Fruit fly (Drosophila melanogaster): Measurements from ENCODE around the gene CG31676.
A peak's percentile ranks its signal among the peaks of the same experiment; 100 is the strongest.

Gene CG31676

DNA sequence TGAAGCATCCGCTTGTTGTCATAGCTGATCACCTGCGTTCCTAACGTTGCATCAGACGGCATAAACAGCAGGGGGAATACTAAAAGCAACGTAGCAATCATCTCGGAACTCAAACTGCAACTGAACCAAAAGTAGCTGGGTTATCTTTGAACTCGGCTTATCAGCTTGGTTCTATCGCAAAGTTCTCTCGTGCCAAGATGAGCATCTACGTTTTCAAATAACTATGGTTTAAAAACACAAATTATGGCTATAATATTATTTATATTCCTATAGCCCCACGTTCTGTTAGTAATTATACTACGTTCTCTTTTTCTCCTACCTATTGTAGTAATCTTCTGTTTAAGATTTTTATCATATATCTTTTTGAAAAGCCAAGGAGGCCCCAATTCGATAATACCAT lies 17.2 kb downstream of the CG31676 start, which contains the start of gene CG14400:
CG14400 (minus strand) TSS at position 101 of the 400 bp plus-strand sequence.
- TF ChIP-seq ovo (GFP tag; optimal IDR thresholded peaks at IDR 0.05) (no peak), cic (GFP tag; optimal IDR thresholded peaks at IDR 0.05) (no peak), pad (GFP tag; optimal IDR thresholded peaks at IDR 0.05) (no peak), tj (GFP tag; optimal IDR thresholded peaks at IDR 0.05) (no peak), Crg-1 (GFP tag; optimal IDR thresholded peaks at IDR 0.05) (no peak), CG1620 (GFP tag; optimal IDR thresholded peaks at IDR 0.05) (no peak), Mnt (GFP tag; optimal IDR thresholded peaks at IDR 0.05) (no peak), kay (GFP tag; ENCODE audit: borderline replicate concordance) (no peak)

DNA sequence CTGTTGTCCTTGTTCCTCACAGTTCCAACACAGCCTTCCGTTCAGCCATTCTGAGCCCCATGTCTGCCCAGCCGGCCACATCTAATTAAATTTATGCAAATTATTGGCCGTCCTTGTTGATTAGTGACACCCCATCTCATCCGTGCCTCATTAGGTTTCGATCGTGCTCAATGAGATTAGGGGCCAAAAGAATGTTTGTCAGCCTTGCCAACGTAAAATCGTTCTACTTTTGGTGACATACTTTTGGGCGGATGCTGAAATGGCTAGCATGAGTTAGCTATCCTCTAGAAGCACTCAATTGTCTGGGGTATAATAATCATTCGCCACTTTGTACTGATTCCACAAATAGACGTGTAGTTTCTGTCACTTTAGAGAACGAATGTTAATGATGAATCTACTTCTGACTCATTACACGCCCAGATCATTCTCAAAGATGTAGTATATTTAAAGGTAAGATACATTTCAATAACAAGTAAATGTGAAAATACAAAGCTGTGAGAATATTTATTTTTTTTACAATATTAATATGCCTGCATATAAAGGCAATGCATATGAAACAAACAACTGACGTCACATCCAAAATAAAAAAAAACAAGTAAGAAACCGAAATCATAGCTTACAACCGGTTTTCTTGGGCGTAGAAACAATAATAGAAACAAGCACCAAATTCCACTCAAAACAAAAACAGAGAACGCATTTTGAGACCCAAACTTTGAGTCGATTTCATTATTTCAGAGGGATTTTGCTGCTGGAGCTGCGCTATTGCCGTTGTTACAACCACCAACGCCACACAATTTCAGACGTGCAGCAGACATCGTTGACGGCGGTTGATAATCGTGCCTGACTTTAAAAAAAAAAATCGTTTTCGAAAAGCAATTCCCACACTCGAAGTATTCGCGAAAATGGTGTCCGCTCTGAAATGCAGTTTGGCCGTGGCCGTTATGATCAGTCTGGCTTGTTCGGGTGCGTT lies 18.1 kb downstream of the CG31676 start, which contains the start of gene bero:
bero (plus strand) TSS at position 325 of the 970 bp plus-strand sequence.
- TF ChIP-seq Mnt (GFP tag; optimal IDR thresholded peaks at IDR 0.05) (no peak), Hr96 (GFP tag; optimal IDR thresholded peaks at IDR 0.05) (no peak), kay (GFP tag; ENCODE audit: borderline replicate concordance) (peak; percentile 96), tj (GFP tag; optimal IDR thresholded peaks at IDR 0.05) (no peak), CG7045 (GFP tag; optimal IDR thresholded peaks at IDR 0.05) (no peak), cnc (optimal IDR thresholded peaks at IDR 0.05) (peak; percentile 53 to 70)

dm6 chr2L:20864764-20865265 lies 24.3 kb downstream of the CG31676 start, which contains the start of gene CG9338:
CG9338 (plus strand) TSS chr2L:20865215.
- TF ChIP-seq CG5204 (GFP tag; optimal IDR thresholded peaks at IDR 0.05), result peak; percentile 82
- TF ChIP-seq CG12768 (GFP tag; optimal IDR thresholded peaks at IDR 0.05), result peak; percentile 88
- TF ChIP-seq cic (GFP tag; optimal IDR thresholded peaks at IDR 0.05), result peak; percentile 63
- TF ChIP-seq toe (GFP tag; optimal IDR thresholded peaks at IDR 0.05), result peak; percentile 73
- TF ChIP-seq pad (GFP tag; optimal IDR thresholded peaks at IDR 0.05), result peak; percentile 78
- peak; percentile 50 for TF ChIP-seq Crg-1 (GFP tag; optimal IDR thresholded peaks at IDR 0.05)
- peak; percentile 81 for TF ChIP-seq CG7101 (tag; optimal IDR thresholded peaks at IDR 0.05)
- peak; percentile 20 for TF ChIP-seq kay (GFP tag; ENCODE audit: borderline replicate concordance)
- TF ChIP-seq ovo (GFP tag; optimal IDR thresholded peaks at IDR 0.05), result no peak
- TF ChIP-seq CG11617 (GFP tag; optimal IDR thresholded peaks at IDR 0.05), result peak; percentile 77
- TF ChIP-seq Mnt (GFP tag; optimal IDR thresholded peaks at IDR 0.05), result peak; percentile 47
- peak; percentile 44 for TF ChIP-seq Clk (GFP tag; optimal IDR thresholded peaks at IDR 0.05)
- no peak for TF ChIP-seq cnc (optimal IDR thresholded peaks at IDR 0.05)
- TF ChIP-seq Hr96 (GFP tag; optimal IDR thresholded peaks at IDR 0.05), result peak; percentile 78
- peak; percentile 73 for TF ChIP-seq CG7045 (GFP tag; optimal IDR thresholded peaks at IDR 0.05)
- peak; percentile 75 for TF ChIP-seq CG14711 (tag; optimal IDR thresholded peaks at IDR 0.05)
- TF ChIP-seq tj (GFP tag; optimal IDR thresholded peaks at IDR 0.05), result peak; percentile 89
- peak; percentile 66 for TF ChIP-seq CG1620 (GFP tag; optimal IDR thresholded peaks at IDR 0.05)
- TF ChIP-seq bab1 (GFP tag; optimal IDR thresholded peaks at IDR 0.05), result peak; percentile 86
- TF ChIP-seq CG33017 (tag; optimal IDR thresholded peaks at IDR 0.05), result peak; percentile 77

dm6 chr2L:20867381-20867780 lies 26.8 kb downstream of the CG31676 start, which contains the start of gene CG31675:
CG31675 (plus strand) TSS chr2L:20867755.
- TF ChIP-seq cic (GFP tag; optimal IDR thresholded peaks at IDR 0.05) (no peak), CG33017 (tag; optimal IDR thresholded peaks at IDR 0.05) (no peak), CG12768 (GFP tag; optimal IDR thresholded peaks at IDR 0.05) (no peak), CG1620 (GFP tag; optimal IDR thresholded peaks at IDR 0.05) (no peak), tj (GFP tag; optimal IDR thresholded peaks at IDR 0.05) (no peak), toe (GFP tag; optimal IDR thresholded peaks at IDR 0.05) (no peak), Clk (GFP tag; optimal IDR thresholded peaks at IDR 0.05) (no peak), kay (GFP tag; ENCODE audit: borderline replicate concordance) (no peak), CG7101 (tag; optimal IDR thresholded peaks at IDR 0.05) (no peak), cnc (optimal IDR thresholded peaks at IDR 0.05) (no peak), Crg-1 (GFP tag; optimal IDR thresholded peaks at IDR 0.05) (no peak), CG11617 (GFP tag; optimal IDR thresholded peaks at IDR 0.05) (no peak), bab1 (GFP tag; optimal IDR thresholded peaks at IDR 0.05) (no peak), CG5204 (GFP tag; optimal IDR thresholded peaks at IDR 0.05) (no peak), Mnt (GFP tag; optimal IDR thresholded peaks at IDR 0.05) (no peak), CG7045 (GFP tag; optimal IDR thresholded peaks at IDR 0.05) (no peak), Hr96 (GFP tag; optimal IDR thresholded peaks at IDR 0.05) (no peak), pad (GFP tag; optimal IDR thresholded peaks at IDR 0.05) (no peak), CG14711 (tag; optimal IDR thresholded peaks at IDR 0.05) (no peak), ovo (GFP tag; optimal IDR thresholded peaks at IDR 0.05) (no peak)

dm6 chr2L:20868921-20869320 lies 28.4 kb downstream of the CG31676 start:
- TF ChIP-seq cic (GFP tag; optimal IDR thresholded peaks at IDR 0.05), result no peak
- TF ChIP-seq CG1620 (GFP tag; optimal IDR thresholded peaks at IDR 0.05), result no peak
- no peak for TF ChIP-seq tj (GFP tag; optimal IDR thresholded peaks at IDR 0.05)
- no peak for TF ChIP-seq CG33017 (tag; optimal IDR thresholded peaks at IDR 0.05)
- TF ChIP-seq pad (GFP tag; optimal IDR thresholded peaks at IDR 0.05), result no peak
- TF ChIP-seq CG7101 (tag; optimal IDR thresholded peaks at IDR 0.05), result no peak
- no peak for TF ChIP-seq CG11617 (GFP tag; optimal IDR thresholded peaks at IDR 0.05)
- TF ChIP-seq cnc (optimal IDR thresholded peaks at IDR 0.05), result no peak
- no peak for TF ChIP-seq kay (GFP tag; ENCODE audit: borderline replicate concordance)
- no peak for TF ChIP-seq ovo (GFP tag; optimal IDR thresholded peaks at IDR 0.05)
- no peak for TF ChIP-seq Crg-1 (GFP tag; optimal IDR thresholded peaks at IDR 0.05)
- no peak for TF ChIP-seq CG5204 (GFP tag; optimal IDR thresholded peaks at IDR 0.05)
- no peak for TF ChIP-seq CG7045 (GFP tag; optimal IDR thresholded peaks at IDR 0.05)
- TF ChIP-seq bab1 (GFP tag; optimal IDR thresholded peaks at IDR 0.05), result no peak
- TF ChIP-seq Clk (GFP tag; optimal IDR thresholded peaks at IDR 0.05), result no peak
- no peak for TF ChIP-seq CG12768 (GFP tag; optimal IDR thresholded peaks at IDR 0.05)
- no peak for TF ChIP-seq Hr96 (GFP tag; optimal IDR thresholded peaks at IDR 0.05)
- TF ChIP-seq CG14711 (tag; optimal IDR thresholded peaks at IDR 0.05), result no peak
- no peak for TF ChIP-seq toe (GFP tag; optimal IDR thresholded peaks at IDR 0.05)
